Worm (Caenorhabditis elegans) whole organism, early embryonic: Measurements from ENCODE around the gene T13C2.3.

Source experiments
- B0310.2 ChIP-seq: sonication (generic microtip); optimal IDR thresholded peaks from 2 replicates; lab custom pipeline; 2016; ENCODE audit warnings: mild to moderate bottlenecking, missing genetic modification characterization, missing compliant biosample characterization
- F13C5.2 ChIP-seq: sonication (generic microtip); optimal IDR thresholded peaks from 2 replicates; lab custom pipeline; 2017; ENCODE audit warnings: mild to moderate bottlenecking, missing genetic modification characterization, inconsistent platforms, missing compliant biosample characterization
- ama-1 ChIP-seq: fragments of 150-350 bp; optimal IDR thresholded peaks from 2 replicates; lab custom pipeline; 2014
- flt-1 ChIP-seq: fragments of 200-800 bp; sonication (Bioruptor generic); IDR thresholded peaks from 2 replicates; pipeline ENCODE4 v1.3.6; 2022; ENCODE audit warnings: missing genetic modification characterization, missing compliant biosample characterization
- hmg-4 ChIP-seq: fragments of 200-800 bp; sonication (Bioruptor generic); optimal IDR thresholded peaks from 2 replicates; lab custom pipeline; 2018; ENCODE audit warnings: mild to moderate bottlenecking, missing genetic modification characterization, missing compliant biosample characterization
- scrt-1 ChIP-seq: fragments of 200-800 bp; sonication (Bioruptor generic); IDR thresholded peaks from 2 replicates; pipeline ENCODE4 v1.3.6; 2022; ENCODE audit warnings: missing genetic modification characterization, missing compliant biosample characterization
- tbx-11 ChIP-seq: fragments of 200-800 bp; sonication (Bioruptor generic); IDR thresholded peaks from 2 replicates; pipeline ENCODE4 v1.3.6; 2022; ENCODE audit warnings: missing genetic modification characterization, missing compliant biosample characterization
- tra-4 ChIP-seq: sonication (generic microtip); optimal IDR thresholded peaks from 2 replicates; lab custom pipeline; 2017; ENCODE audit warnings: missing genetic modification characterization, missing compliant biosample characterization

DNA sequence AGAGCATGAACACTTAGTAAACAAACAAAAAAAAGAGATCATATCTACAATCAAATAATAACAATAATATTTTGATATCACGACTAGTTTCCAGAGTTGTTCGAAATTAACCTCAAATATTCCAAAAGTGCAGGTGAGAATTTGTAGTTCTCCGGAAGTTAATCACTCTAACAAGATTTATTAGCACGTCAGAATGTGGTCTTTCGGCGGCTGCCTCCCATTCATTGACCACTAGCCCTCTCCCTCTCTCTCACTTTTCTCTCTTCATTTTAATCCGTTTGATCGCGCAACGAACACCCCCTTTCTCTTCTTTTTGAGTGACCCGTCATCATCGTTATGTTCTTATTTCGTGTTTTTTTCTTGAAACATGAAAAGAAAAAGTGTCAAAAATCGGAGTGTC lies 36.7 kb downstream of the T13C2.3 start:
- TF ChIP-seq tra-4 (tag; lab: Kevin White, UChicago): no peak
- no peak for TF ChIP-seq B0310.2 (tag; lab: Kevin White, UChicago)
- TF ChIP-seq F13C5.2 (tag; lab: Kevin White, UChicago): no peak
- TF ChIP-seq hmg-4 (GFP tag; lab: Kevin White, UChicago): peak; percentile 42
- no peak for TF ChIP-seq ama-1 (lab: Kevin White, UChicago)
- TF ChIP-seq scrt-1 (GFP tag; lab: Robert Waterston, UW): no peak
- peak; percentile 38; the same call in 1 of the 2 replicates for TF ChIP-seq flt-1 (GFP tag; lab: Robert Waterston, UW)
- TF ChIP-seq tbx-11 (GFP tag; lab: Robert Waterston, UW): no peak
